Fruit fly (Drosophila melanogaster) whole organism, embryonic: ENCODE data around the gene CG32713.

Experiments
- BtbVII ChIP-seq: fragments of 200-800 bp; sonication (Bioruptor generic); optimal IDR thresholded peaks from 3 replicates; lab custom pipeline; 2017; ENCODE audit warnings: missing biosample characterization, mild to moderate bottlenecking, missing genetic modification characterization
- CG11093 ChIP-seq: fragments of 200-800 bp; sonication (Bioruptor generic); IDR thresholded peaks from 3 replicates; pipeline ENCODE4 v1.3.6; 2022; ENCODE audit warnings: missing biosample characterization, missing genetic modification characterization
- CG11504 ChIP-seq: fragments of 200-800 bp; sonication (Bioruptor generic); optimal IDR thresholded peaks from 3 replicates; lab custom pipeline; 2019; ENCODE audit warnings: missing biosample characterization, mild to moderate bottlenecking, missing genetic modification characterization, moderate library complexity
- CG11560 ChIP-seq: fragments of 200-800 bp; sonication (Bioruptor generic); IDR thresholded peaks from 3 replicates; pipeline ENCODE4 v1.3.6; 2022; ENCODE audit warnings: missing biosample characterization, missing genetic modification characterization
- CG12299 ChIP-seq: fragments of 200-800 bp; sonication (Bioruptor generic); optimal IDR thresholded peaks from 2 replicates; lab custom pipeline; 2018; ENCODE audit warnings: missing biosample characterization, mild to moderate bottlenecking, missing genetic modification characterization
- CG15601 ChIP-seq: fragments of 200-800 bp; sonication (Bioruptor generic); optimal IDR thresholded peaks from 3 replicates; lab custom pipeline; 2019; ENCODE audit warnings: missing biosample characterization, mild to moderate bottlenecking, missing genetic modification characterization, moderate library complexity
- CG16815 ChIP-seq: fragments of 200-800 bp; sonication (Bioruptor generic); optimal IDR thresholded peaks from 3 replicates; lab custom pipeline; 2017; ENCODE audit warnings: missing biosample characterization, mild to moderate bottlenecking, missing genetic modification characterization
- CG17612 ChIP-seq: fragments of 200-800 bp; sonication (Bioruptor generic); IDR thresholded peaks from 2 replicates; pipeline ENCODE4 v1.3.6; 2022; ENCODE audit warnings: missing biosample characterization, missing genetic modification characterization
- CG18476 ChIP-seq: fragments of 200-800 bp; sonication (Bioruptor generic); optimal IDR thresholded peaks from 2 replicates; lab custom pipeline; 2016; ENCODE audit warnings: missing biosample characterization, mild to moderate bottlenecking, missing genetic modification characterization
- CG2116 ChIP-seq: fragments of 200-800 bp; sonication (Bioruptor generic); optimal IDR thresholded peaks from 3 replicates; lab custom pipeline; 2018; ENCODE audit warnings: missing biosample characterization, mild to moderate bottlenecking, missing genetic modification characterization
- CG31224 ChIP-seq: fragments of 200-800 bp; sonication (Bioruptor generic); IDR thresholded peaks from 2 replicates; pipeline ENCODE4 v1.3.6; 2022; ENCODE audit warnings: missing biosample characterization, missing genetic modification characterization
- CG32767 ChIP-seq: fragments of 200-800 bp; sonication (Bioruptor generic); IDR thresholded peaks from 2 replicates; pipeline ENCODE4 v1.3.6; 2022; ENCODE audit warnings: missing biosample characterization, missing genetic modification characterization
- CG6765 ChIP-seq: fragments of 200-800 bp; sonication (Bioruptor generic); optimal IDR thresholded peaks from 3 replicates; lab custom pipeline; 2017; ENCODE audit warnings: missing biosample characterization, mild to moderate bottlenecking, missing genetic modification characterization
- CG8765 ChIP-seq: fragments of 200-800 bp; sonication (Bioruptor generic); IDR thresholded peaks from 2 replicates; pipeline ENCODE4 v1.3.6; 2022; ENCODE audit warnings: missing biosample characterization, missing genetic modification characterization
- CG9215 ChIP-seq: fragments of 200-800 bp; sonication (Bioruptor generic); IDR thresholded peaks from 2 replicates; pipeline ENCODE4 v1.3.6; 2022; ENCODE audit warnings: missing biosample characterization, missing genetic modification characterization
- CG9817 ChIP-seq: fragments of 200-800 bp; sonication (Bioruptor generic); optimal IDR thresholded peaks from 2 replicates; lab custom pipeline; 2018; ENCODE audit warnings: missing biosample characterization, mild to moderate bottlenecking, missing genetic modification characterization, moderate library complexity
- Dbx ChIP-seq: fragments of 200-800 bp; sonication (Bioruptor generic); IDR thresholded peaks from 3 replicates; pipeline ENCODE4 v1.3.6; 2022; ENCODE audit warnings: missing biosample characterization, missing genetic modification characterization
- Doc2 ChIP-seq: fragments of 200-800 bp; sonication (Bioruptor generic); IDR thresholded peaks from 2 replicates; pipeline ENCODE4 v1.3.6; 2022; ENCODE audit warnings: missing biosample characterization, missing genetic modification characterization
- E2f2 ChIP-seq: fragments of 200-800 bp; sonication (Bioruptor generic); IDR thresholded peaks from 2 replicates; pipeline ENCODE4 v1.3.6; 2022; ENCODE audit warnings: missing biosample characterization, missing genetic modification characterization
- Hmx ChIP-seq: fragments of 200-800 bp; sonication (Bioruptor generic); optimal IDR thresholded peaks from 2 replicates; lab custom pipeline; 2016; ENCODE audit warnings: missing biosample characterization, missing genetic modification characterization
- Kr ChIP-seq: fragments of 200-800 bp; sonication (Bioruptor generic); optimal IDR thresholded peaks from 2 replicates; lab custom pipeline; 2017; ENCODE audit warnings: missing biosample characterization, mild to moderate bottlenecking, missing genetic modification characterization
- Pdp1 ChIP-seq, 2 experiments: fragments of 200-800 bp; sonication (Bioruptor generic); optimal IDR thresholded peaks; 3 replicates each; lab custom pipeline; 2016; ENCODE audit warnings: missing biosample characterization in 2 of 2, missing genetic modification characterization in 2 of 2, mild to moderate bottlenecking in 1 of 2, moderate library complexity in 1 of 2
- Sry-δ ChIP-seq: fragments of 200-800 bp; sonication (Bioruptor generic); optimal IDR thresholded peaks from 2 replicates; lab custom pipeline; 2016; ENCODE audit warnings: missing biosample characterization, missing genetic modification characterization
- TFAM ChIP-seq: fragments of 200-800 bp; sonication (Bioruptor generic); optimal IDR thresholded peaks from 2 replicates; lab custom pipeline; 2017; ENCODE audit warnings: missing biosample characterization, missing genetic modification characterization, inconsistent platforms
- Taf1 ChIP-seq: fragments of 200-800 bp; sonication (Bioruptor generic); IDR thresholded peaks from 2 replicates; pipeline ENCODE4 v1.3.6; 2022; ENCODE audit warnings: missing biosample characterization, missing genetic modification characterization
- Trl ChIP-seq, 3 experiments: fragments of >200 bp in 2 of 3; fragments of 200-800 bp in 1 of 3; sonication (Bioruptor generic) in 1 of 3; optimal IDR thresholded peaks; 2 replicates in 1 of 3; 3 replicates in 2 of 3; lab custom pipeline; 2016 to 2017; ENCODE audit warnings: missing biosample characterization in 1 of 3, missing genetic modification characterization in 1 of 3
- bigmax ChIP-seq: fragments of 200-800 bp; sonication (Bioruptor generic); optimal IDR thresholded peaks from 2 replicates; lab custom pipeline; 2018; ENCODE audit warnings: missing biosample characterization, mild to moderate bottlenecking, missing genetic modification characterization
- bsh ChIP-seq, 2 experiments: fragments of 200-800 bp; sonication (Bioruptor generic); optimal IDR thresholded peaks; 2 replicates each; lab custom pipeline; 2017 to 2018; ENCODE audit warnings: mild to moderate bottlenecking in 2 of 2, missing biosample characterization in 2 of 2, missing genetic modification characterization in 2 of 2, moderate library complexity in 1 of 2
- crc ChIP-seq: fragments of 200-800 bp; sonication (Bioruptor generic); optimal IDR thresholded peaks from 2 replicates; lab custom pipeline; 2016; ENCODE audit warnings: missing biosample characterization, missing genetic modification characterization
- da ChIP-seq: fragments of 200-800 bp; sonication (Bioruptor generic); optimal IDR thresholded peaks from 2 replicates; lab custom pipeline; 2016; ENCODE audit warnings: missing biosample characterization, missing genetic modification characterization
- dimm ChIP-seq: fragments of 200-800 bp; sonication (Bioruptor generic); IDR thresholded peaks from 2 replicates; pipeline ENCODE4 v1.3.6; 2022; ENCODE audit warnings: missing biosample characterization, missing genetic modification characterization
- dmrt99B ChIP-seq: fragments of 200-800 bp; sonication (Bioruptor generic); optimal IDR thresholded peaks from 2 replicates; lab custom pipeline; 2018; ENCODE audit warnings: missing biosample characterization, mild to moderate bottlenecking, missing genetic modification characterization, moderate library complexity
- eve ChIP-seq, 2 experiments: fragments of >200 bp; optimal IDR thresholded peaks; 2 replicates each; lab custom pipeline; 2017; ENCODE audit warnings: missing biosample characterization in 2 of 2, missing genetic modification characterization in 2 of 2
- fd96Cb ChIP-seq: fragments of 200-800 bp; sonication (Bioruptor generic); optimal IDR thresholded peaks from 2 replicates; lab custom pipeline; 2018; ENCODE audit warnings: missing biosample characterization, mild to moderate bottlenecking, missing genetic modification characterization, moderate library complexity
- fru ChIP-seq: fragments of >200 bp; optimal IDR thresholded peaks from 2 replicates; lab custom pipeline; 2017
- gce ChIP-seq: fragments of 200-800 bp; sonication (Bioruptor generic); IDR thresholded peaks from 3 replicates; pipeline ENCODE4 v1.3.6; 2022; ENCODE audit warnings: missing biosample characterization, missing genetic modification characterization
- ham ChIP-seq: fragments of 200-800 bp; sonication (Bioruptor generic); IDR thresholded peaks from 2 replicates; pipeline ENCODE4 v1.3.6; 2022; ENCODE audit warnings: missing biosample characterization, missing genetic modification characterization
- her ChIP-seq: fragments of 200-800 bp; sonication (Bioruptor generic); optimal IDR thresholded peaks from 2 replicates; lab custom pipeline; 2016; ENCODE audit warnings: missing biosample characterization, missing genetic modification characterization
- lab ChIP-seq: fragments of 200-800 bp; sonication (Bioruptor generic); optimal IDR thresholded peaks from 3 replicates; lab custom pipeline; 2017; ENCODE audit warnings: missing biosample characterization, missing genetic modification characterization, mild to moderate bottlenecking, moderate library complexity, missing genetic modification reagents
- lbe ChIP-seq: fragments of 200-800 bp; sonication (Bioruptor generic); optimal IDR thresholded peaks from 2 replicates; lab custom pipeline; 2016; ENCODE audit warnings: missing biosample characterization, mild to moderate bottlenecking, missing genetic modification characterization
- lov ChIP-seq, 2 experiments: fragments of 200-800 bp in 1 of 2; fragments of >200 bp in 1 of 2; sonication (Bioruptor generic) in 1 of 2; IDR thresholded peaks in 1 of 2; optimal IDR thresholded peaks in 1 of 2; 2 replicates in 1 of 2; 3 replicates in 1 of 2; pipeline versions ENCODE4 v1.3.6 to Lab custom; 2017 to 2022; ENCODE audit warnings: missing biosample characterization in 1 of 2, missing genetic modification characterization in 1 of 2
- mirr ChIP-seq: fragments of 200-800 bp; sonication (Bioruptor generic); optimal IDR thresholded peaks from 3 replicates; lab custom pipeline; 2018; ENCODE audit warnings: missing biosample characterization, mild to moderate bottlenecking, missing genetic modification characterization
- nerfin-2 ChIP-seq: fragments of 200-800 bp; sonication (Bioruptor generic); IDR thresholded peaks from 2 replicates; pipeline ENCODE4 v1.3.6; 2022; ENCODE audit warnings: missing biosample characterization, missing genetic modification characterization; ENCODE audit not compliant: partially characterized antibody
- pros ChIP-seq: fragments of 200-800 bp; sonication (Bioruptor generic); optimal IDR thresholded peaks from 3 replicates; lab custom pipeline; 2019; ENCODE audit warnings: missing biosample characterization, mild to moderate bottlenecking, missing genetic modification characterization, moderate library complexity
- sc ChIP-seq, 3 experiments: fragments of >200 bp in 2 of 3; fragments of 200-800 bp in 1 of 3; sonication (Bioruptor generic) in 1 of 3; optimal IDR thresholded peaks; 2 replicates in 2 of 3; 3 replicates in 1 of 3; lab custom pipeline; 2017; ENCODE audit warnings: mild to moderate bottlenecking in 1 of 3, missing biosample characterization in 1 of 3, missing genetic modification characterization in 1 of 3, missing genetic modification reagents in 1 of 3
- sim ChIP-seq: fragments of 200-800 bp; sonication (Bioruptor generic); IDR thresholded peaks from 2 replicates; pipeline ENCODE4 v1.3.6; 2022; ENCODE audit warnings: missing biosample characterization, missing genetic modification characterization
- tap ChIP-seq: fragments of 200-800 bp; optimal IDR thresholded peaks from 3 replicates; lab custom pipeline; 2019; ENCODE audit warnings: missing biosample characterization, mild to moderate bottlenecking, missing genetic modification characterization, moderate library complexity
- unc-4 ChIP-seq: fragments of 200-800 bp; sonication (Bioruptor generic); IDR thresholded peaks from 2 replicates; pipeline ENCODE4 v1.3.6; 2022; ENCODE audit warnings: missing biosample characterization, missing genetic modification characterization; ENCODE audit not compliant: partially characterized antibody
- unpg ChIP-seq: fragments of 200-800 bp; sonication (Bioruptor generic); optimal IDR thresholded peaks from 3 replicates; lab custom pipeline; 2018; ENCODE audit warnings: missing biosample characterization, mild to moderate bottlenecking, missing genetic modification characterization, moderate library complexity

Gene CG32713

DNA sequence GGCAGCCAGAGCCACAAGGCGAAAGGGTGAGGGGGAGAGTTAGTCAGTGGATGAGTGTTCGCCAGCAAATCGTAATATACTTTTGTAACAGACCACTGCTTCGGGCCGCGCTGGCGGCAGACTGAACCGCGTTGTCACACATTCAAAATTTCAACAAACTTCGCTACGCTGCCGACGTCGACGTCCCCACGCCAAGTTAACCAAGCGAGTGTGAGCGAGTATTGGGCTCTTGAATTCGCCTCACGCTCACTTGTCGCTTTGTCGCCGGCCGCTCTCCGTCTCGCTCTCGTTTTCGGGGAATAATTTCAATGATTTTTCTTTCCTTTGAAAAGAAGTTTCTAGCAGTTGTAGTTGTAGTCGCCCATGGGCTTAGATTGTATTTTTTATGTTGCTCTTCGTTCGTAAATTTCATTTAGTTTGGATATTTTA is 45.9 kb downstream of the CG32713 start, which contains the start of gene lawc:
lawc (minus strand) TSS at position 127 of the 429 bp plus-strand sequence.
- no peak for TF ChIP-seq Hmx
- TF ChIP-seq Doc2 (GFP tag; lab: Robert Waterston, UW): no peak
- TF ChIP-seq CG17612 (GFP tag; lab: Robert Waterston, UW): no peak
- no peak for TF ChIP-seq Sry-δ (GFP tag; lab: Kevin White, UChicago)
- TF ChIP-seq mirr: peak; percentile 86
- TF ChIP-seq dimm (GFP tag; lab: Robert Waterston, UW): no peak
- TF ChIP-seq sim (GFP tag; lab: Robert Waterston, UW): peak; percentile 67; the same call in 1 of the 2 replicates
- TF ChIP-seq her (GFP tag; lab: Kevin White, UChicago): peak; percentile 20
- peak; percentile 36 for TF ChIP-seq unpg
- no peak for TF ChIP-seq CG18476 (GFP tag; lab: Kevin White, UChicago)
- no peak for TF ChIP-seq CG15601 (tag; lab: Kevin White, UChicago)
- peak; percentile 38; the same call in 1 of the 2 replicates for TF ChIP-seq unc-4 (GFP tag; lab: Robert Waterston, UW)
- peak; percentile 84 for TF ChIP-seq CG6765 (GFP tag; lab: Kevin White, UChicago)
- TF ChIP-seq bigmax (GFP tag; lab: Kevin White, UChicago): no peak
- peak; percentile 75 to 87 for TF ChIP-seq Trl (optimal IDR thresholded peaks at IDR 0.05; lab: Kevin White, UChicago)
- TF ChIP-seq Trl (GFP tag; optimal IDR thresholded peaks at IDR 0.05; lab: Kevin White, UChicago): peak; percentile 19
- no peak for TF ChIP-seq dmrt99B (tag; lab: Kevin White, UChicago)
- TF ChIP-seq Dbx (GFP tag; lab: Robert Waterston, UW): peak; percentile 84; the same call in 2 of the 3 replicates
- peak; percentile 66 for TF ChIP-seq BtbVII (GFP tag; lab: Kevin White, UChicago)
- TF ChIP-seq E2f2: peak; percentile 44; the same call in 1 of the 2 replicates
- TF ChIP-seq tap (tag; lab: Kevin White, UChicago): peak; percentile 7
- no peak for TF ChIP-seq Kr (GFP tag; lab: Kevin White, UChicago)
- no peak for TF ChIP-seq CG9215
- no peak for TF ChIP-seq lov (optimal IDR thresholded peaks at IDR 0.05; lab: Kevin White, UChicago)
- TF ChIP-seq lov (GFP tag; IDR thresholded peaks at IDR 0.05; lab: Robert Waterston, UW): no peak; the same call in 2 of the 3 replicates
- TF ChIP-seq sc (optimal IDR thresholded peaks at IDR 0.05; lab: Kevin White, UChicago): no peak
- no peak for TF ChIP-seq sc (GFP tag; optimal IDR thresholded peaks at IDR 0.05; lab: Kevin White, UChicago)
- TF ChIP-seq bsh (GFP tag; optimal IDR thresholded peaks at IDR 0.05; lab: Kevin White, UChicago): peak in 1 of 2 experiments; percentile 59
- no peak for TF ChIP-seq CG16815 (GFP tag; lab: Kevin White, UChicago)
- peak; percentile 29; the same call in 1 of the 2 replicates for TF ChIP-seq Taf1 (GFP tag; lab: Robert Waterston, UW)
- TF ChIP-seq CG9817: no peak
- TF ChIP-seq da (GFP tag; lab: Kevin White, UChicago): no peak
- peak; percentile 44 for TF ChIP-seq pros (GFP tag; lab: Kevin White, UChicago)
- TF ChIP-seq CG32767 (GFP tag; lab: Robert Waterston, UW): peak; percentile 52; the same call in 1 of the 2 replicates
- TF ChIP-seq CG31224 (GFP tag; lab: Robert Waterston, UW): 0 out of 2 replicates have a peak, but pooled peaks have one; percentile 12
- TF ChIP-seq lbe (GFP tag; lab: Kevin White, UChicago): peak; percentile 63
- no peak for TF ChIP-seq fru (lab: Kevin White, UChicago)
- no peak for TF ChIP-seq CG11560 (tag; lab: Robert Waterston, UW)
- TF ChIP-seq CG12299 (tag; lab: Kevin White, UChicago): peak; percentile 44
- TF ChIP-seq nerfin-2: no peak
- TF ChIP-seq ham: no peak
- TF ChIP-seq CG2116: no peak
- no peak for TF ChIP-seq eve (GFP tag; optimal IDR thresholded peaks at IDR 0.05; lab: Kevin White, UChicago)
- peak in 1 of 2 experiments; percentile 49 for TF ChIP-seq Pdp1 (GFP tag; optimal IDR thresholded peaks at IDR 0.05; lab: Kevin White, UChicago)
- TF ChIP-seq CG11504 (tag; lab: Kevin White, UChicago): no peak
- no peak for TF ChIP-seq fd96Cb
- peak; percentile 98 for TF ChIP-seq CG8765 (GFP tag; lab: Robert Waterston, UW)
- peak; percentile 87 for TF ChIP-seq lab (GFP tag; lab: Kevin White, UChicago)
- TF ChIP-seq gce (GFP tag; lab: Robert Waterston, UW): peak; percentile 25; the same call in 1 of the 3 replicates
- no peak for TF ChIP-seq TFAM (GFP tag; lab: Kevin White, UChicago)
- TF ChIP-seq crc (GFP tag; lab: Kevin White, UChicago): no peak
- no peak for TF ChIP-seq CG11093 (GFP tag; lab: Robert Waterston, UW)
